Worm (Caenorhabditis elegans) whole organism, L4 larva: Measurements from ENCODE around the gene C08B6.11.

Source experiments
- egl-27 ChIP-seq: sonication (generic microtip); optimal IDR thresholded peaks from 3 replicates; lab custom pipeline; 2017; ENCODE audit warnings: missing biosample characterization, missing genetic modification reagents, missing genetic modification characterization
- hlh-30 ChIP-seq: sonication (generic microtip); optimal IDR thresholded peaks from 2 replicates; lab custom pipeline; 2017; ENCODE audit warnings: antibody characterized with exemption, mild to moderate bottlenecking, missing genetic modification characterization, missing compliant biosample characterization; ENCODE audit not compliant: insufficient read depth
- lin-39 ChIP-seq: fragments of 150-350 bp; optimal IDR thresholded peaks from 2 replicates; lab custom pipeline; 2014; ENCODE audit warnings: missing biosample characterization, missing genetic modification reagents, missing genetic modification characterization
- nhr-77 ChIP-seq: fragments of 150-350 bp; optimal IDR thresholded peaks from 2 replicates; lab custom pipeline; 2014; ENCODE audit warnings: missing biosample characterization, missing genetic modification characterization

DNA sequence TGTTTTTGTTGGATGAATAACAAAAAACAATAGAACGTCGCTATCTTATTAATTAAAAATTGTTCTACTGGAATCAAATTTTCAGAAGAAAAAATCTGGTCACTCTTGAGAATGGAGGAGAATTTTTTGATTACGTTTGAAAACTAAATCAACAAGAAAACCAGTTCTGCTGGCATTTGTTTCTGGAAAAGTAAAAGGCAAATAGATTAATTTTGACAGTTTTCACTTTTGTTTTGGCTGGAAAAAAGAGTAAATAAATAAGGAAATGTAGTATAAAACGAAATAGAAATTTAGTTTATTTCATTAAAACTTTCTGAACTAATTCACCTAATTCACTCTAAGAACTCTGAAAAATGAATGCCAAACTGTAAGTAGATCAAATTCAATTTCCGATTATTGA, 43.2 kb upstream of the C08B6.11 start, which contains the start of gene fipr-13:
- TF ChIP-seq hlh-30 (tag; lab: Kevin White, UChicago) = no peak
- no peak for TF ChIP-seq nhr-77 (tag; lab: Kevin White, UChicago)
- no peak for TF ChIP-seq lin-39 (tag; lab: Kevin White, UChicago)
- no peak for TF ChIP-seq egl-27
